Fruit fly (Drosophila melanogaster): ENCODE results near the gene CG18294.

The CG18294 gene

dm6 chr3L:19446394-19447349 lies 28.7 kb downstream of the CG18294 start, which contains the start of the genes CG33062 and Chd3 (continued):
- TF ChIP-seq dysf (GFP tag; IDR thresholded peaks at IDR 0.05) (peak; percentile 44; the same call in 1 of the 3 replicates), CG1792 (GFP tag; optimal IDR thresholded peaks at IDR 0.05) (no peak), HLHmδ (GFP tag; optimal IDR thresholded peaks at IDR 0.05) (no peak), Jarid2 (GFP tag; optimal IDR thresholded peaks at IDR 0.05) (no peak), Rx (GFP tag; IDR thresholded peaks at IDR 0.05) (no peak), da (GFP tag; optimal IDR thresholded peaks at IDR 0.05) (no peak), peb (GFP tag; IDR thresholded peaks at IDR 0.05) (no peak), gsb-n (tag; optimal IDR thresholded peaks at IDR 0.05) (no peak), Rfx (GFP tag; IDR thresholded peaks at IDR 0.05) (peak; percentile 36; the same call in 1 of the 2 replicates), CG13894 (tag; optimal IDR thresholded peaks at IDR 0.05) (no peak), dmrt11E (tag; optimal IDR thresholded peaks at IDR 0.05) (peak; percentile 55), eve (GFP tag; optimal IDR thresholded peaks at IDR 0.05) (no peak), BtbVII (GFP tag; optimal IDR thresholded peaks at IDR 0.05) (no peak), CG11723 (GFP tag; optimal IDR thresholded peaks at IDR 0.05) (no peak), CG6813 (GFP tag; optimal IDR thresholded peaks at IDR 0.05) (no peak), CG9437 (GFP tag; optimal IDR thresholded peaks at IDR 0.05) (no peak), CG1529 (GFP tag; optimal IDR thresholded peaks at IDR 0.05) (no peak), pnt (GFP tag; optimal IDR thresholded peaks at IDR 0.05) (no peak), gcm2 (GFP tag; optimal IDR thresholded peaks at IDR 0.05) (no peak), NfI (GFP tag; optimal IDR thresholded peaks at IDR 0.05) (no peak), Dip2 (GFP tag; IDR thresholded peaks at IDR 0.05) (no peak), Hr78 (GFP tag; optimal IDR thresholded peaks at IDR 0.05) (no peak), pho (GFP tag; optimal IDR thresholded peaks at IDR 0.05) (no peak), al (GFP tag; IDR thresholded peaks at IDR 0.05) (no peak), CG7839 (tag; optimal IDR thresholded peaks at IDR 0.05) (peak; percentile 33), sisA (GFP tag; IDR thresholded peaks at IDR 0.05) (no peak; the same call in 1 of the 2 replicates), ac (GFP tag; optimal IDR thresholded peaks at IDR 0.05) (no peak), CG13424 (tag; optimal IDR thresholded peaks at IDR 0.05) (peak; percentile 23), caup (GFP tag; optimal IDR thresholded peaks at IDR 0.05; ENCODE audit: severe bottlenecking) (no peak), CG7987 (GFP tag; optimal IDR thresholded peaks at IDR 0.05) (no peak), Trl (optimal IDR thresholded peaks at IDR 0.05) (no peak), Trl (GFP tag; optimal IDR thresholded peaks at IDR 0.05) (no peak), CG18476 (GFP tag; optimal IDR thresholded peaks at IDR 0.05) (no peak), Lhr (GFP tag; optimal IDR thresholded peaks at IDR 0.05) (no peak), MBD-R2 (GFP tag; IDR thresholded peaks at IDR 0.05) (peak; percentile 32; the same call in 1 of the 2 replicates), CG43689 (GFP tag; IDR thresholded peaks at IDR 0.05) (no peak), CG2875 (GFP tag; optimal IDR thresholded peaks at IDR 0.05) (no peak), pfk (GFP tag; optimal IDR thresholded peaks at IDR 0.05) (no peak), CG8478 (optimal IDR thresholded peaks at IDR 0.05) (no peak), lilli (GFP tag; optimal IDR thresholded peaks at IDR 0.05) (no peak), row (GFP tag; IDR thresholded peaks at IDR 0.05) (peak; percentile 79), CG13287 (GFP tag; IDR thresholded peaks at IDR 0.05; ENCODE audit: partially characterized antibody) (no peak), Blimp-1 (GFP tag; optimal IDR thresholded peaks at IDR 0.05) (no peak), nmo (GFP tag; optimal IDR thresholded peaks at IDR 0.05) (peak; percentile 69), CG14710 (tag; optimal IDR thresholded peaks at IDR 0.05) (peak; percentile 60), CG17385 (GFP tag; optimal IDR thresholded peaks at IDR 0.05) (peak; percentile 7), pita (GFP tag; optimal IDR thresholded peaks at IDR 0.05) (no peak), sqz (GFP tag; optimal IDR thresholded peaks at IDR 0.05) (no peak), ash1 (GFP tag; optimal IDR thresholded peaks at IDR 0.05) (no peak)

Data from whole organism, embryonic.